Fruit fly (Drosophila melanogaster) whole organism, prepupa: Measurements from ENCODE around the gene APC4.
A peak's percentile ranks its signal among the peaks of the same experiment; 100 is the strongest.

ENCODE experiments used
- Blimp-1 ChIP-seq: fragments of 200-800 bp; sonication (Bioruptor generic); optimal IDR thresholded peaks from 3 replicates; lab custom pipeline; 2017; ENCODE audit warnings: missing biosample characterization, missing genetic modification characterization, mild to moderate bottlenecking, moderate library complexity, missing genetic modification reagents
- CG10631 ChIP-seq: fragments of 200-800 bp; sonication (Bioruptor generic); optimal IDR thresholded peaks from 2 replicates; lab custom pipeline; 2016; ENCODE audit warnings: missing biosample characterization, missing genetic modification characterization
- CG10669 ChIP-seq: fragments of 200-800 bp; sonication (Bioruptor generic); optimal IDR thresholded peaks from 3 replicates; lab custom pipeline; 2018; ENCODE audit warnings: missing biosample characterization, mild to moderate bottlenecking, missing genetic modification characterization, moderate library complexity
- CG11294 ChIP-seq: fragments of 200-800 bp; sonication (Bioruptor generic); IDR thresholded peaks from 2 replicates; pipeline ENCODE4 v1.3.6; 2022; ENCODE audit warnings: missing biosample characterization, missing genetic modification characterization
- CG11762 ChIP-seq: fragments of 200-800 bp; sonication (Bioruptor generic); optimal IDR thresholded peaks from 3 replicates; lab custom pipeline; 2016; ENCODE audit warnings: missing biosample characterization, missing genetic modification characterization; ENCODE audit not compliant: insufficient read depth
- CG11902 ChIP-seq: fragments of 200-800 bp; sonication (Bioruptor generic); optimal IDR thresholded peaks from 3 replicates; lab custom pipeline; 2016; ENCODE audit warnings: missing biosample characterization, missing genetic modification characterization
- CG15336 ChIP-seq: fragments of 200-800 bp; sonication (Bioruptor generic); IDR thresholded peaks from 2 replicates; pipeline ENCODE4 v1.3.6; 2022; ENCODE audit warnings: missing biosample characterization, missing genetic modification characterization
- CG1621 ChIP-seq: fragments of 200-800 bp; sonication (Bioruptor generic); optimal IDR thresholded peaks from 3 replicates; lab custom pipeline; 2018; ENCODE audit warnings: missing biosample characterization, mild to moderate bottlenecking, missing genetic modification characterization
- CG16779 ChIP-seq: fragments of 200-800 bp; sonication (Bioruptor generic); optimal IDR thresholded peaks from 3 replicates; lab custom pipeline; 2017; ENCODE audit warnings: missing biosample characterization, mild to moderate bottlenecking, missing genetic modification characterization
- CG3032 ChIP-seq: fragments of 200-800 bp; optimal IDR thresholded peaks from 2 replicates; lab custom pipeline; 2019; ENCODE audit warnings: missing biosample characterization, mild to moderate bottlenecking, missing genetic modification characterization, moderate library complexity
- CG31627 ChIP-seq: fragments of 200-800 bp; sonication (Bioruptor generic); optimal IDR thresholded peaks from 3 replicates; lab custom pipeline; 2016; ENCODE audit warnings: missing biosample characterization, missing genetic modification characterization
- CG32006 ChIP-seq: fragments of 200-800 bp; sonication (Bioruptor generic); optimal IDR thresholded peaks from 3 replicates; lab custom pipeline; 2017; ENCODE audit warnings: missing biosample characterization, mild to moderate bottlenecking, missing genetic modification characterization
- CG3919 ChIP-seq: fragments of 200-800 bp; sonication (Bioruptor generic); optimal IDR thresholded peaks from 3 replicates; lab custom pipeline; 2016; ENCODE audit warnings: missing biosample characterization, missing genetic modification characterization
- CG6163 ChIP-seq: fragments of 200-800 bp; sonication (Bioruptor generic); IDR thresholded peaks from 3 replicates; pipeline ENCODE4 v1.3.6; 2022; ENCODE audit warnings: missing biosample characterization, missing genetic modification characterization
- CG6276 ChIP-seq: fragments of 200-800 bp; sonication (Bioruptor generic); optimal IDR thresholded peaks from 2 replicates; lab custom pipeline; 2017; ENCODE audit warnings: missing biosample characterization, mild to moderate bottlenecking, missing genetic modification characterization
- CG6792 ChIP-seq: fragments of 200-800 bp; sonication (Bioruptor generic); optimal IDR thresholded peaks from 3 replicates; lab custom pipeline; 2016; ENCODE audit warnings: missing biosample characterization, missing genetic modification characterization
- CG6808 ChIP-seq: fragments of 200-800 bp; sonication (Bioruptor generic); optimal IDR thresholded peaks from 3 replicates; lab custom pipeline; 2017; ENCODE audit warnings: missing biosample characterization, missing genetic modification characterization, mild to moderate bottlenecking, moderate library complexity, missing genetic modification reagents
- CG6854 ChIP-seq: fragments of 200-800 bp; sonication (Bioruptor generic); optimal IDR thresholded peaks from 2 replicates; lab custom pipeline; 2017; ENCODE audit warnings: missing biosample characterization, mild to moderate bottlenecking, missing genetic modification characterization
- CG8119 ChIP-seq: fragments of 200-800 bp; sonication (Bioruptor generic); IDR thresholded peaks from 3 replicates; pipeline ENCODE4 v1.3.6; 2022; ENCODE audit warnings: missing biosample characterization, missing genetic modification characterization
- CG8632 ChIP-seq: fragments of 200-800 bp; sonication (Bioruptor generic); optimal IDR thresholded peaks from 3 replicates; lab custom pipeline; 2016; ENCODE audit warnings: missing biosample characterization, missing genetic modification characterization
- Eip75B ChIP-seq: fragments of 200-800 bp; sonication (Bioruptor generic); optimal IDR thresholded peaks from 3 replicates; lab custom pipeline; 2016; ENCODE audit warnings: missing biosample characterization, missing genetic modification characterization
- Eip78C ChIP-seq: fragments of 200-800 bp; sonication (Bioruptor generic); peaks from one replicate; lab custom pipeline; 2016; ENCODE audit warnings: missing biosample characterization, missing genetic modification characterization
- Eip93F ChIP-seq: fragments of 200-800 bp; sonication (Bioruptor generic); optimal IDR thresholded peaks from 2 replicates; lab custom pipeline; 2016; ENCODE audit warnings: missing biosample characterization, mild to moderate bottlenecking, missing genetic modification characterization
- Gug ChIP-seq: fragments of 200-800 bp; sonication (Bioruptor generic); IDR thresholded peaks from 2 replicates; pipeline ENCODE4 v1.3.6; 2022; ENCODE audit warnings: missing biosample characterization, missing genetic modification characterization
- Hr39 ChIP-seq: fragments of 200-800 bp; sonication (Bioruptor generic); optimal IDR thresholded peaks from 2 replicates; lab custom pipeline; 2016; ENCODE audit warnings: missing biosample characterization, missing genetic modification characterization
- Met ChIP-seq: fragments of 200-800 bp; sonication (Bioruptor generic); optimal IDR thresholded peaks from 3 replicates; lab custom pipeline; 2016; ENCODE audit warnings: missing biosample characterization, missing genetic modification characterization
- Smox ChIP-seq: fragments of 200-800 bp; sonication (Bioruptor generic); optimal IDR thresholded peaks from 3 replicates; lab custom pipeline; 2016; ENCODE audit warnings: missing biosample characterization, missing genetic modification characterization
- Sox14 ChIP-seq: fragments of 200-800 bp; sonication (Bioruptor generic); optimal IDR thresholded peaks from 3 replicates; lab custom pipeline; 2016; ENCODE audit warnings: missing biosample characterization, missing genetic modification characterization
- Sox15 ChIP-seq: fragments of 200-800 bp; sonication (Bioruptor generic); optimal IDR thresholded peaks from 3 replicates; lab custom pipeline; 2016; ENCODE audit warnings: missing biosample characterization, missing genetic modification characterization
- achi ChIP-seq: fragments of 200-800 bp; sonication (Bioruptor generic); optimal IDR thresholded peaks from 3 replicates; lab custom pipeline; 2016; ENCODE audit warnings: missing biosample characterization, missing genetic modification characterization
- cyc ChIP-seq: fragments of 200-800 bp; sonication (Bioruptor generic); optimal IDR thresholded peaks from 3 replicates; lab custom pipeline; 2016; ENCODE audit warnings: missing biosample characterization, missing genetic modification characterization
- dac ChIP-seq: fragments of 200-800 bp; sonication (Bioruptor generic); optimal IDR thresholded peaks from 2 replicates; lab custom pipeline; 2017; ENCODE audit warnings: missing biosample characterization, mild to moderate bottlenecking, missing genetic modification characterization
- eg ChIP-seq: fragments of 200-800 bp; sonication (Bioruptor generic); IDR thresholded peaks from 3 replicates; pipeline ENCODE4 v1.3.6; 2022; ENCODE audit warnings: missing biosample characterization, missing genetic modification characterization
- esn ChIP-seq: fragments of 200-800 bp; sonication (Bioruptor generic); optimal IDR thresholded peaks from 2 replicates; lab custom pipeline; 2016; ENCODE audit warnings: missing biosample characterization, mild to moderate bottlenecking, missing genetic modification characterization, moderate library complexity
- fd59A ChIP-seq: fragments of 200-800 bp; sonication (Bioruptor generic); optimal IDR thresholded peaks from 2 replicates; lab custom pipeline; 2017; ENCODE audit warnings: missing biosample characterization, mild to moderate bottlenecking, missing genetic modification characterization, missing genetic modification reagents
- fd85E ChIP-seq: fragments of 200-800 bp; sonication (Bioruptor generic); optimal IDR thresholded peaks from 3 replicates; lab custom pipeline; 2016; ENCODE audit warnings: missing biosample characterization, missing genetic modification characterization
- fkh ChIP-seq: fragments of 200-800 bp; sonication (Bioruptor generic); optimal IDR thresholded peaks from 3 replicates; lab custom pipeline; 2017; ENCODE audit warnings: missing biosample characterization, mild to moderate bottlenecking, missing genetic modification characterization, moderate library complexity
- spab ChIP-seq: fragments of 200-800 bp; sonication (Bioruptor generic); optimal IDR thresholded peaks from 2 replicates; lab custom pipeline; 2017; ENCODE audit warnings: missing biosample characterization, mild to moderate bottlenecking, missing genetic modification characterization, missing genetic modification reagents
- ss ChIP-seq, 2 experiments: fragments of 200-800 bp; sonication (Bioruptor generic); optimal IDR thresholded peaks; 2 replicates in 1 of 2; 3 replicates in 1 of 2; lab custom pipeline; 2017 to 2018; ENCODE audit warnings: mild to moderate bottlenecking in 2 of 2, missing biosample characterization in 2 of 2, missing genetic modification characterization in 2 of 2, moderate library complexity in 1 of 2
- svp ChIP-seq: fragments of 200-800 bp; sonication (Bioruptor generic); peaks from one replicate; lab custom pipeline; 2016; ENCODE audit warnings: missing biosample characterization, missing genetic modification characterization
- topi ChIP-seq: fragments of 200-800 bp; sonication (Bioruptor generic); optimal IDR thresholded peaks from 3 replicates; lab custom pipeline; 2016; ENCODE audit warnings: missing biosample characterization, missing genetic modification characterization
- vri ChIP-seq: fragments of 200-800 bp; sonication (Bioruptor generic); optimal IDR thresholded peaks from 3 replicates; lab custom pipeline; 2016; ENCODE audit warnings: missing biosample characterization, mild to moderate bottlenecking, missing genetic modification characterization

Gene APC4

DNA sequence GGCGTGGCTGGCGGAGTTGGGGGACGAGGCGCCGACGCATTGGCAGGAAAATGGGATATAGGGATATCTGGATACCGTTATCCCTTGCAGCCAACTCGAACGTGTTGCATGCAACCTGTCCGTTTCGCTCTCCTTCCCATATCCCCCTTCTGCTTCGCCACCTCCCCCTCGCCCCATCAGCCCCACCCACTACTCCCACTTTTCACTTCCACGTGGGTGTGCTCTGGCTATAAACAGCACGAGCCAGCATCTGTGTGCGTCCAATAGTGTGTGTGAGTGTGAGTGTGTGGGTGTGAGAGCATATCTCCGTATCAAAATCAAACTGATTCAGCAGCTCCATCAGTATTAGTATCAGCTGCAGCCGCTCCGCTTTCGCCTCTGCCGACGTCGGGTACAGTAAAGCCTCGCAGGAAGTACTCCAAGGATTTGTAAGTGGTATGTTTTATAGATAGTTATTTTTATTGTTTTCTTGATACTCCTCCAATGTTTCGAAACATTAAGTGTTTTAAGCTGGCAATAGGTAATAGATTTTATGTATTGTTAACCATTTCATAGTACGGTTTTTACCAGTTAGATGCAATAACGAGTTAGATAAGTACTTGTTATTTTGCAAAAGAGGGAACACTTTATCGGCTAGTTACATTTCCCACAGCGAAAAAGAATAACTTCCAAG, 36.4 kb downstream of the APC4 start (continued):
- TF ChIP-seq CG11762 (peak; percentile 10), Blimp-1 (no peak), vri (GFP tag; lab: Kevin White, UChicago) (no peak), CG11294 (GFP tag; lab: Robert Waterston, UW) (no peak), ss (GFP tag; optimal IDR thresholded peaks at IDR 0.05; lab: Kevin White, UChicago) (peak in 1 of 2 experiments; percentile 6), CG15336 (no peak), CG6792 (GFP tag; lab: Kevin White, UChicago) (no peak), fkh (no peak), dac (GFP tag; lab: Kevin White, UChicago) (no peak), spab (GFP tag; lab: Kevin White, UChicago) (no peak), Smox (GFP tag; lab: Kevin White, UChicago) (no peak), CG32006 (GFP tag; lab: Kevin White, UChicago) (no peak), topi (peak; percentile 34), CG11902 (no peak), CG6808 (GFP tag; lab: Kevin White, UChicago) (peak; percentile 30), Sox15 (GFP tag; lab: Kevin White, UChicago) (no peak), Gug (GFP tag; lab: Robert Waterston, UW) (no peak), CG10631 (GFP tag; lab: Kevin White, UChicago) (no peak), CG8119 (GFP tag; lab: Robert Waterston, UW) (no peak), Eip93F (no peak), Sox14 (GFP tag; lab: Kevin White, UChicago) (no peak), CG8632 (GFP tag; lab: Kevin White, UChicago) (no peak), achi (no peak), esn (GFP tag; lab: Kevin White, UChicago) (no peak), Met (GFP tag; lab: Kevin White, UChicago) (peak; percentile 37), CG16779 (no peak), CG6854 (GFP tag; lab: Kevin White, UChicago) (no peak), svp (GFP tag; lab: Kevin White, UChicago) (peak; percentile 78), CG6276 (peak; percentile 47), CG1621 (tag; lab: Kevin White, UChicago) (no peak), CG31627 (GFP tag; lab: Kevin White, UChicago) (no peak), fd59A (GFP tag; lab: Kevin White, UChicago) (no peak), cyc (GFP tag; lab: Kevin White, UChicago) (peak; percentile 38), Eip75B (no peak), Hr39 (GFP tag; lab: Kevin White, UChicago) (no peak), CG3032 (tag; lab: Kevin White, UChicago) (no peak), eg (GFP tag; lab: Robert Waterston, UW) (0 out of 3 replicates have a peak, but pooled peaks have one; percentile 55), CG10669 (peak; percentile 37), fd85E (GFP tag; lab: Kevin White, UChicago) (no peak)

DNA sequence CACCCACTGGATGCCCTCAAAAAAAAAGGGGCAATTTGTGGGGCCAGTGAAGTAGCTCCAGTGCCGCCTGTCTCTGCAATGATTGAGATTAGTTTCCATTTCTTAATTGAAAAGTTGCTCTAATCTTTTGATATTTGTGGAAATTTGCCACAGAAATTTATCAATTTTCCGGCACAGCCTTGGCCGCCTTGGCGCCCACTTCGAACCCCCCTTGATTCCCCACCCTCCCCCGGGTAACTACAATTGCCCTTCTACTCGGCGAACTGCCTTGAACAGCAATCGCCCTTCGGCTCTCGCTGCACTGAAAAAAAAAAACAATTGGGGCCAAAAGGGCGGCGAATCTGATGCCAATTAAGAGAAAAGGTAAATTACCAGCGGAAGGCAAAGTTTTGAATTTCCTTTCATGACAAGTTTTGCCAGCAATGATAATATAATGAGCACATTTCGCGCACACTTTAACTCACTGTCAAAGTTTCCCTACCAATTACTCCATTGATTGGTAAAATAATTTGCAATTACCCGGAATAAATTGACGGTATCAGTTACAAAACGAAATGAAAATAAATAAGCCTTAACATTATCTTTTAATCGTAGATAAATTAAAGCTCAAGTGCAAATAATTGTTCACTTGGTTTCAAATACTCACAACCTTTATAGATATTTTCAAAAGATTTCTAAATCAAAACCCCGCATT, 37.1 kb downstream of the APC4 start:
- TF ChIP-seq svp (GFP tag; lab: Kevin White, UChicago) (peak; percentile 53), CG3919 (peak; percentile 2), Eip78C (GFP tag; lab: Kevin White, UChicago) (peak; percentile 49), CG6163 (GFP tag; lab: Robert Waterston, UW) (0 out of 3 replicates have a peak, but pooled peaks have one; percentile 25), CG6276 (no peak), CG10669 (no peak), CG8119 (GFP tag; lab: Robert Waterston, UW) (no peak), CG32006 (GFP tag; lab: Kevin White, UChicago) (peak; percentile 32), fd85E (GFP tag; lab: Kevin White, UChicago) (no peak)
